Worm (Caenorhabditis elegans): Measurements from ENCODE around the gene ttr-10.

Gene ttr-10

ce11 chrV:7555875-7556274, 2.2 kb upstream of the ttr-10 start:
- no peak for TF ChIP-seq dao-5 (tag; optimal IDR thresholded peaks at IDR 0.05)
- no peak for TF ChIP-seq him-1 (tag; optimal IDR thresholded peaks at IDR 0.05)
- TF ChIP-seq W03F9.2 (tag; optimal IDR thresholded peaks at IDR 0.05) = no peak

DNA sequence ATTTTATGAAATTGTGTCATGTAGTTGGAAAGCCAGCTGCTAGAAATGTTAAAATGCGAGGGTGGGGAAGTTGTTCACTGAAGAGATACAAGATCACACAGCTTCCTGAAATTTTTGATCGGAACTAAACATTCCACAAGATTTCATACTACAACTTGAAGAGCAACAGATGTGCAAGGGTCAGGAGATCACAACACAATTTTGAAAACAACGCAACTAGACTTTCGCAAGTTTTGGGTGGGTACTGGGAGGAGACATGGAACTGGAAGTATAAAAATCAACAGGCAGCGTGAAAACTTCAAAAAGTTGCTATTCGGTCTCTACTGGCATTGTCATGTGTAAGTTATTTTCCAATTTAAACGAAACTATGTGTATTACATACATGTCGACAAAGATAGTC, 1.9 kb downstream of the ttr-10 start, which contains the start of gene F19F10.3:
F19F10.3 (plus strand) TSS at position 301 of the 400 bp plus-strand sequence.
- no peak for TF ChIP-seq W03F9.2 (tag; optimal IDR thresholded peaks at IDR 0.05)
- TF ChIP-seq dao-5 (tag; optimal IDR thresholded peaks at IDR 0.05) = no peak
- no peak for TF ChIP-seq him-1 (tag; optimal IDR thresholded peaks at IDR 0.05)

DNA sequence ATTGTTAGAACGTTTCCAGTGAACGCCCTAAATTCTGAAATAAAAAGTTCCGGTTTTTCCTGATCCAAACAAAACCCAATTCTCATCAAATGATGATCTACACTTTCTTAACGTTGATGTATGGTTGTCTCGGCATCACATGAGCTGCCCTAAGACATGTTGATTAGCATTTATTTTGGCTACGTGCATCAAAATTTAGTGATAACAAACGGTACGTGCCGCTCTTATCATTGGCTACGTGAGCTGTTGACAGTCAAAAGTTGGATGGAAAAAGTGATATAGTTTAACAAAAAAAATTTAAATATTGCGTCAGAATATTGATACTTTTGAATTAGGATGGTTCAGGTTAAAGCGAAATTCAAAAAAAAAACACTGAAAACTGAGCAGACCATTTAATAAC, 5.7 kb downstream of the ttr-10 start:
- TF ChIP-seq dao-5 (tag; optimal IDR thresholded peaks at IDR 0.05) (no peak), W03F9.2 (tag; optimal IDR thresholded peaks at IDR 0.05) (no peak), him-1 (tag; optimal IDR thresholded peaks at IDR 0.05) (no peak)

ce11 chrV:7547479-7547878, 6.2 kb downstream of the ttr-10 start, which contains the start of gene ftn-1:
Gene ftn-1, minus strand, starts transcription at chrV:7547579.
- TF ChIP-seq W03F9.2 (tag; optimal IDR thresholded peaks at IDR 0.05) (no peak), him-1 (tag; optimal IDR thresholded peaks at IDR 0.05) (no peak), dao-5 (tag; optimal IDR thresholded peaks at IDR 0.05) (no peak)

ce11 chrV:7545187-7545586, 8.5 kb downstream of the ttr-10 start, which contains the start of the genes C54F6.19 and nhx-3:
Gene C54F6.19, plus strand, starts transcription at chrV:7545487.
Gene nhx-3, minus strand, starts transcription at chrV:7545523.
- no peak for TF ChIP-seq dao-5 (tag; optimal IDR thresholded peaks at IDR 0.05)
- no peak for TF ChIP-seq W03F9.2 (tag; optimal IDR thresholded peaks at IDR 0.05)
- TF ChIP-seq him-1 (tag; optimal IDR thresholded peaks at IDR 0.05) = no peak

DNA sequence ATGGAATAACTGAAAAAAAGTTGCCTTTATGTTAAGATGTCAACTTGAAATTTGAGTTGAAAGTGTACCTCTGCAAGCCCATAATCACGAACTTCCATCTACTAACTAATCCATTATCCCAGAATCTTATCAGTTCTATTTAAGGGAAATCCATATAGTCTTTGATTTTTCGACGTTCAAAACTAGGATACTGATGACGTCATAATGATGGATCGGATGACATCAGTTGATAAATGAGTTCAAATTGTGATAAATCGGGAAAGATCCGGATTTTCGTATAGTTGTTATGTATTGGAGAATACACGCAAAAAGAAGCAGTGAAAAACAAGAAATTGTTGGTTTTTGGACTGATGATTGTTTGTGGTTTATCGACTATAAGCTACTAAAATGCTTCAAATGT, 10.0 kb downstream of the ttr-10 start:
- TF ChIP-seq dao-5 (tag; optimal IDR thresholded peaks at IDR 0.05) (no peak), W03F9.2 (tag; optimal IDR thresholded peaks at IDR 0.05) (no peak), him-1 (tag; optimal IDR thresholded peaks at IDR 0.05) (no peak)

- TF ChIP-seq dao-5 (tag; optimal IDR thresholded peaks at IDR 0.05) = no peak
- no peak for TF ChIP-seq W03F9.2 (tag; optimal IDR thresholded peaks at IDR 0.05)
- TF ChIP-seq him-1 (tag; optimal IDR thresholded peaks at IDR 0.05) = no peak
These were observed 14.7 kb downstream of the ttr-10 start, which contains the start of gene srh-268 for ce11 chrV:7539015-7539414. Gene srh-268, plus strand, starts transcription at chrV:7539315.

- TF ChIP-seq dao-5 (tag; optimal IDR thresholded peaks at IDR 0.05) = no peak
- TF ChIP-seq him-1 (tag; optimal IDR thresholded peaks at IDR 0.05) = no peak
- TF ChIP-seq W03F9.2 (tag; optimal IDR thresholded peaks at IDR 0.05) = no peak
These were observed 15.7 kb downstream of the ttr-10 start, which contains the start of gene C54F6.12 for ce11 chrV:7538018-7538417. Gene C54F6.12, minus strand, starts transcription at chrV:7538118.

ce11 chrV:7532947-7533346, 20.8 kb downstream of the ttr-10 start, which contains the start of gene C54F6.3:
Gene C54F6.3, plus strand, starts transcription at chrV:7533247.
- no peak for TF ChIP-seq dao-5 (tag; optimal IDR thresholded peaks at IDR 0.05)
- no peak for TF ChIP-seq W03F9.2 (tag; optimal IDR thresholded peaks at IDR 0.05)
- no peak for TF ChIP-seq him-1 (tag; optimal IDR thresholded peaks at IDR 0.05)

ce11 chrV:7529840-7530239, 23.9 kb downstream of the ttr-10 start, which contains the start of gene swt-2:
Gene swt-2, plus strand, starts transcription at chrV:7530140.
- TF ChIP-seq dao-5 (tag; optimal IDR thresholded peaks at IDR 0.05) (no peak), W03F9.2 (tag; optimal IDR thresholded peaks at IDR 0.05) (no peak), him-1 (tag; optimal IDR thresholded peaks at IDR 0.05) (no peak)

DNA sequence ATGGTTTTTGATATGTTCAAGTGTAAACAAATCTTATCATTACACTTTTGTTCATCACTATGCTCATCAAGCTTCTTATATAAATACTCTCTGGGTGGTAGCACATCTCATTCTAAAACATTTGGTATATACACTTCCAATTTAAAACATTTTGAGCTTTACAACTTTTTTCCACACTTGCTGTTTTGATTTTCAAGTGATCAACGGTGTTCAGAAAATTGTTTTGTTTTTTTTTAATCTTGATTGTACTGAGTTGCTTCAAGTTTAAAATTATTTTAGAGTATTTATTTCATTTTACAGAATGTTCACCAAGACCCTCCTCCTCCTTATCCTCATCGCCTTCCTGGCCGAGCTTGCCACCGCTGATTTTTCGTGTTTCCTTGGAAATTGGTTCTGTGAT, 24.9 kb downstream of the ttr-10 start, which contains the start of gene C54F6.5:
C54F6.5 (plus strand) TSS at position 301 of the 400 bp plus-strand sequence.
- TF ChIP-seq dao-5 (tag; optimal IDR thresholded peaks at IDR 0.05) (no peak), him-1 (tag; optimal IDR thresholded peaks at IDR 0.05) (no peak), W03F9.2 (tag; optimal IDR thresholded peaks at IDR 0.05) (no peak)

DNA sequence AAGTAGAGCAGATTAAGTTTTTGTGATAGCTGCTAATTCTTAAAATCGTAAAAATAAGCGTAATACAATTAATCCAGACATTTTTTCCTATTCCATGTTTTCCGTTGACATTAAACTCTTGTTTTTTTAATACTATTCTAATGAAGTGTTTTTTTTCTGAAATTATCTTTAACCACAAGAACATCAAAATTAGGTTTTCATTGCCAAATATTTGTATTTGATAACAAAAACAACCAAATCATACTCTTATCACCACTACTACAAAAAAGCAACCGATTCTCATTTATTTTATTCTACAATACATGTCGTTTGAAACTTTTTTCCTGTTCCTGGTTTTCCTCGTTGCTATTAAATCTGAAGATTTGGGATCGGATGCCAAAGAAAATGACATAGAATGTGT, 26.6 kb downstream of the ttr-10 start, which contains the start of gene C54F6.17:
C54F6.17 (plus strand) TSS at position 301 of the 400 bp plus-strand sequence.
- TF ChIP-seq him-1 (tag; optimal IDR thresholded peaks at IDR 0.05) (no peak), dao-5 (tag; optimal IDR thresholded peaks at IDR 0.05) (no peak), W03F9.2 (tag; optimal IDR thresholded peaks at IDR 0.05) (no peak)

DNA sequence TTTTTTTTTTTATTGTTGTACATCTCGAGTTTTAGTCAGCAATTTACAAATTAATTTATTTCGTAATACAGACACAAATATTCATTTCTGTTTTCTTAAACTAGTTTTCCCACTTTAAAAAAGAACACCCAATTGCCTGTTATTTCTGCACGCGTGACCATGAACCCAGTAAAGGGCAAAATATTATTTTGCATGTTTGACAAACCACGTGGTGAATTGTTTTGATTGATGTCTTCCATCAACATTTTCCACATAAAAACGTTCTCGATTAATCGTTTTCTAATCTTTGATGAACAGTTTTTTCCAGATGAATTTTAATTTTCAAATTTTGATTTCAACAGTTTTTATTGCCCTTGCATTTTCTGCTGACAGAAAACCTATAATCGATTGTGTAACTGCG, 28.0 kb downstream of the ttr-10 start, which contains the start of gene C54F6.18:
C54F6.18 (plus strand) TSS at position 301 of the 400 bp plus-strand sequence.
- TF ChIP-seq him-1 (tag; optimal IDR thresholded peaks at IDR 0.05) = no peak
- no peak for TF ChIP-seq W03F9.2 (tag; optimal IDR thresholded peaks at IDR 0.05)
- no peak for TF ChIP-seq dao-5 (tag; optimal IDR thresholded peaks at IDR 0.05)

DNA sequence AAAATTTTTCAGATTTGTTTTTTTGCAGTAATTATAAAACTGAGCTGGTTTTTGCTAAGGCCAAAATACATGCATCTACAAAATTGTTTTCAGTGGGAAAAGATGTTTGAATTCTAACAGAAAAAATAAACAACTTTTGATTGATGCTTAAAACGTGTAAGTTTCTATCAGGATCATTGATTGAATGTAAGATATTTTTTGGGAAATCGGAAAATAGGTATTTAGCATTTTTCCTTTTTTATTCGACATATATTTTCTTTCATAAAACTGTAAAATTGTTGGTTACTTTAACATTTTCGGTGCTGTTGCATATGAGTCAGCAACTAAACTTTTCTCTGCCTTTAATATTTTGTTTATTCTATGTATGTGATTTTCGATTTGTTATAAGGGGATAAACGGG, 29.3 kb downstream of the ttr-10 start, which contains the start of gene C54F6.20:
C54F6.20 (plus strand) TSS at position 301 of the 400 bp plus-strand sequence.
- TF ChIP-seq W03F9.2 (tag; optimal IDR thresholded peaks at IDR 0.05) (no peak), him-1 (tag; optimal IDR thresholded peaks at IDR 0.05) (no peak), dao-5 (tag; optimal IDR thresholded peaks at IDR 0.05) (no peak)

- TF ChIP-seq dao-5 (tag; optimal IDR thresholded peaks at IDR 0.05) (no peak), W03F9.2 (tag; optimal IDR thresholded peaks at IDR 0.05) (no peak), him-1 (tag; optimal IDR thresholded peaks at IDR 0.05) (no peak)
These were observed 30.3 kb downstream of the ttr-10 start, which contains the start of gene C54F6.6 for ce11 chrV:7523392-7523791. Gene C54F6.6, plus strand, starts transcription at chrV:7523692.

Data from whole organism, L4/young adult.